Worm (Caenorhabditis elegans) whole organism, dauer: ENCODE results near the gene fbxa-54.

Source experiments
- unc-62 ChIP-seq: sonication (generic microtip); optimal IDR thresholded peaks from 2 replicates; lab custom pipeline; 2017; ENCODE audit warnings: missing biosample characterization, missing genetic modification reagents, missing genetic modification characterization

Gene fbxa-54

DNA sequence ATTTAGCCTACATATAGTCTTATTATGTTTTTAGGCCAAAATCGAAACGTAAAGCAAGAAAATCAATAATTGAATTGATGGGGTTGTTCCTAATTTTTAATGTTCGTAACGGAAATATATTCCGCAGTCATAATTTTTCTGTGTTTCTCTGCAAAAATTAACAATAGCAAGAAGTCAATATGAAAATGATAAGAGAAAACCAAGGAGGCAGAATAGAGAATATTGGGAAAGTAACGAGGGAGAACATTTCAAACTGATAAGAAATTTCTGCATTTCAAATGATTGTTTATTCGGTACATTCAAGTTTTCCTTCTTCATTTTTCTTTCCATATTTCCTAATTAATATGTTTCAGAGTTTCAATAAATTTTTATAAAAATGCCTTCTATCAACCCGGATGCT is at the start of gene fbxa-54:
Gene fbxa-54, plus strand, starts transcription at position 354 of the 400 bp plus-strand sequence.
- TF ChIP-seq unc-62 = no peak

DNA sequence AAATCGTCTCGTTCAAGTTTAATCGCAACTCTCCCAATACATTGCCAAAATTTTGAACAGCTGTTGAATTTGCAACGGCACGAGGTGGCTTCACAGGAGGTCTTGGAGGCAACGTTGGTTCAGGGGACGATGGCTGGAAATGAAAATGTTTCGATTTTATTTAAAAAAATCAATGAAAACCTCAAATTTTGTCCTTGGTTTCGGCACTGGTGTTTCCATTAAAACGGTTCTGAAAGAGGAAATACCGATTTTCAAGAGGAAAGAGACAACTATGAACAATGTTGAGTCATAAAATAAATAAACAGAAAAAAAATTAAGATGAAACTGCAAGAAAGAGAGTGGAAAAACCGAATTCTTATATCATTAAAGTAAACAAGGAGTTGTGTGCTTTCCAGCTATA is 48.8 kb upstream of the fbxa-54 start, which contains the start of gene F23H11.4:
Gene F23H11.4, minus strand, starts transcription at position 229 of the 400 bp plus-strand sequence.
- no peak for TF ChIP-seq unc-62

DNA sequence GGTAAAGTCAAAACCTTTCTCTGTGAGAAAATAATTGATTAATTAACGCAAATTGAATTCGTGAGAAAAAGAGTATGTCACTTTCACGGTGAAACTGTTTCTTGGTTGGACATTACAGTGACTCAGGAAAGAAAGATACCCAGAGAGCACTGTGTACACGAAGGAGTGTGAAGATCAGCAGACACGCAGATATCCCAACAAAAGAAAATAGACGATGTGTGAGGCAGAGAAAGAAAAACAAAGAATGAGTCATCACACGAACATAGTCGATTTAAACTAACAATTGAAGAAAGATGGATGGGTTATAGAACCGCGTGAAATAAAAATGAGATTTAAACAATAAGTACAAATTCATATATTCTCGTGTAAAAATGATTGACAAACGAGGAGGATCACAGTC is 48.1 kb upstream of the fbxa-54 start:
- no peak for TF ChIP-seq unc-62

DNA sequence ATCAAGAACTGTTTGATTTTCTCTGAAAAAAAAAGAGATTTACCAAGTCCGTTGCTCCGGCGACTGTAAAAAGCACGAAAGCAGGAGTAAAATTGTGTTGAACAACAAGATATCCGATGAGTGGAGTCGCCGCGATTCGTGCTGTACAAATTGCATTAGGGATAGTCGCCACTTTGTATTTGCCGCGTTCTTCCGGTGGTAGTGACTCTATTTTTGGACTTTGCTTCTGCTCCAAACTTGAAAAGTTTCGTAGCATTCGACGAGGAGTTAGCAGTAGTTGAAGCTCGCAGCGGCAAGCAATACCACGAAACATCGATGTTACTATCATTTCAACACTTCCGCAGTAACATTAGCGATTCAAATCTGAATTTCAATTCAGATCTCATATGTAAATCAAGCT is 46.6 kb upstream of the fbxa-54 start, which contains the start of gene crls-1:
Gene crls-1, minus strand, starts transcription at position 363 of the 400 bp plus-strand sequence.
- no peak for TF ChIP-seq unc-62

DNA sequence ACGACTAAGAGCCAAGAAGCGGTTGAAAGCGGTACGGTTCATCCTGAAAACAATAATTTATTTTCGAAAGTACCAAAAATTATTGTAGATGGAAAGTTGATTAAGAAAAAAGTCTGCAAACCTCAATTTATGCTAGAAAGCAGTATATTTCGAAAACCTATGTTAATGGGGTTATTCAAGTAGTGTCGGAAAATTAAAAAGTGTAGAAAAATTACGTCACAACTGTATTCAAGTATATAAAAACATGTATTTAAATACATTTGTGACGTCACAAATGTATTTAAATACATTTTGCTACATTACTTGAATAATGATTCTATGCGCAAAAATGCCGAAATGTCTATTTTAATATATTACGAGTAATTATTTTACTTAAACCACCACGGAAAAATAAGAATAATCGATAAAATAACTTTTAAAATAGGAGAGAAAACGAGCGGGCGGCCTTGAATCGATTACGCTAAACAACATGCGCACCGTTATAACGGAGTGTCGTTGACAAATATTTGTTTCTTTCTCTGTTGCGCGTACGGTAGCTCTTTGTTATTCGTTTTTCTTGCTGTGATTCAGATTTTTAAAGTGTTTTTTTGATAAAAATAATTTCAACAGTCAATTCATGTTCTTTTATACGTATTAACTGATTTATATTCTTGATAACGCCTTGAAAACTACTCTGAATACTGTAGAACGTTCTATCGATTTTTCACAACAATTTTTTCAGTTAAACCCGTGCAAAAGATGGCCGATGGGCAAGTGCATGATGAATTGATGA is 45.4 kb upstream of the fbxa-54 start, which contains the start of the genes F23H11.5 and bra-2:
Gene F23H11.5, minus strand, starts transcription at position 51 of the 772 bp plus-strand sequence.
Gene bra-2, plus strand, starts transcription at position 722 of the 772 bp plus-strand sequence.
- TF ChIP-seq unc-62 = no peak

DNA sequence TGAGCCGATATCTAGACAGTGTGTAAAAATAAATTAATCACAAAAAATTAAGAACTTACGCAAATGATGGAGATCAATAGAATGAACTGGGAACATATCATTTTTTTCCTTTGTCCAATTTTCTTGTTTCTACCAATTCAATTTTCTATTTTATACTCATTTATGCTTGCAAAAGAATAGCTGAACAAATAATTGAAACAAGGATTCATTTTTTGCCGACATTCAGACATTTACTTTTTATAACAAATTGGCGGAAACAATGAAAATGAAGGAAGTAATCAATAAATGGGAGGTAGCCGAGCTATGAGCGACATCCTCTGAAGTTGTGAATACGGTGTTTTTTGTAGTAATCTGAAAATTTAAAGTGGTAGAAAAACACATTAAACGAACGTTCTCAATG is 39.2 kb upstream of the fbxa-54 start, which contains the start of gene idpp-13:
Gene idpp-13, minus strand, starts transcription at position 101 of the 400 bp plus-strand sequence.
- TF ChIP-seq unc-62 = no peak

DNA sequence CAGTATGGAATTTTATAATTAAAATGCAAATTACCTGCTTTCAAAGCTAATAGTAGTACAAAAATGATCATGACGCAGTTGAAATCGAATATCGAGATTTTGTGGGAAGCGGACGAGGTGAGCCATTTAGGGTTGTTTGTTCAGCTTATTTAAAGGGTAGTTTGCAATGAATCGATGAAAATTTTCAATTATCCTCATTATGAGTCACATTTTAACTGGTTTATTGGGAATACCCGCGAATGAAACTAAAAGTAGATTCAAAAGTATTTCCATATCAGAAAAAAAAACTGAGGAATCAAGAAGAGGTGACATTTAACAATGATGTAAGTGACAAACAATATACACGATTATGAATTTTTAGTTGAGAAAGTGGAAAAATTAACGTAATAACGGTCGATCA is 36.8 kb upstream of the fbxa-54 start, which contains the start of gene F23H11.7:
Gene F23H11.7, minus strand, starts transcription at position 101 of the 400 bp plus-strand sequence.
- TF ChIP-seq unc-62 = no peak

DNA sequence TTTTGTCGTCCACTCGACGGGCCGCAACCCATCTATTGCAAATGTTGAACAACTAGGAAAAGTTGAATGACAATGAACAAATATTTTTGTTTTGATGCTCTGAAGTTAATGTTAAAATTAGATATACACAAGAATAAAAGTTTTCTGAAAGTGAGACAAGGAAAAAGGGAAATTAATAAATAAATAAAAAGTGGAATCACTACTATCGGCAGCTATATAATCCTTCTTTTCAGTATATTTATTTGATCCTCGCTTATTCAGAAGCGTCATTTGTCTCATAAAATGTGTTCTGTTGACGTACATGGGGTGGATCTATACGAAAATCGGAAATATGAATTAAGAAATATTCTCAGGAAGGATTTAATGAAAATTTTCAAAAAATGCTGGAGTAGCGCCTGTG is 29.9 kb upstream of the fbxa-54 start, which contains the start of gene pef-1:
Gene pef-1, minus strand, starts transcription at position 101 of the 400 bp plus-strand sequence.
- TF ChIP-seq unc-62 = no peak

DNA sequence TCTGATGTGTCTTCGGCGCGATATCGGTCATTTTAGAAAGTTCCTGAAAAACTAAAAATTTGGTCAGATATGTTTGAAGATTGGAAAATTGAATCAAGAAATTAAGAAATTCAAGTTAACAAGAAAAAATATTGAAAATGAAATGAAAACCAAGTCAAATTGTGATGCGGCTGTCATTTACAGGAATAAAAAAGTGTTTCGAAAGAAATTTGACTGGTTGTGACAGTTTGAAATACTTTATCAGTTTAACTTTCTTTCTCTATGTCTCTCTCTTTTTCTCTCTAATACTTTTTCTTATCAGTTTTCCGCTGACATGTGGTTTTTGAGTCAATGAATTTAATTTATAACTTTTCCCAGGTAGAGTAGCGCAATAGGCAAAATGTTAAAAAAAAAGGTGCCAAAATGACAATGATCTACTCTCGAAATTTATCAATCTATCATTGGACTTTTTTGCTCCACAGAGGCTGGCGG is 20.1 kb upstream of the fbxa-54 start, which contains the start of gene fbxa-55:
Gene fbxa-55, minus strand, starts transcription at position 51 of the 471 bp plus-strand sequence.
- TF ChIP-seq unc-62 = no peak

DNA sequence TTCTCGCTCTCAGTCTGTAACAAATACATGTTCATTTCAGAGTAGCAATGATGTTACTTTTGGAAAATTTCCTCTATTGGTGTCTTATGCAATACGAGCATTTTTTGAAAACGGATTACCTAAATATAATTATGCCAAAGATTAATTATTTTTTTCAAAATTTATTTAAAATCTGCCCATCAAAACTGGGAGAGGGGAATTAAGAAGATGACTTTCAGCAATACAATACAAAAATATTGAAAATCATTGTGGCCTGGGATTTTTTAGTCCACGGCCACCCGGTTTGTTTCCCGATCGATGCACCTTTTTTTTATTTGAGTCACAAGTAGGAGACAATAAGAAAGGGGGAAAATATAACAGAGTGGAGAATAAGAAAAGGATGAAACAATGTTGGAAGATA is 18.2 kb upstream of the fbxa-54 start, which contains the start of gene fbxa-56:
Gene fbxa-56, minus strand, starts transcription at position 101 of the 400 bp plus-strand sequence.
- TF ChIP-seq unc-62 = no peak

DNA sequence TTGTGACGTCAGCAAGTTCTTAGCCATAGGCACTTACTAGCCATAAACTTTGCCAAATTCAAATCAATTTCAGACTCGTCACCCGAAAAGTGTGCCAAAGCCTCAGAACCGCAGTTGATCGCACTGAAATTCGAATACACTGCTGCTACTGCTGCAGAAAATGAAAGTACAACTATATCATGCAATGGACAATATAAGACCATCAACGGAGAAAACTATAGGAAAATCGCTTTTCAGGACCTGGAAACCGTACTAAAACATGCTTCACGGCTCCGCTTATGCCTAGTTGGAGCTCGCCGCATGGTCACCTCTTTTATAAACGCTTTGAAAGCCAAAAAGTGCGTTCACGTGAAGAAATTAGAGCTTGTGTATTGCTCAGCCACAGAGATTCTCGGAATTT is 17.6 kb upstream of the fbxa-54 start, which contains the start of gene fbxa-22:
Gene fbxa-22, plus strand, starts transcription at position 301 of the 400 bp plus-strand sequence.
- TF ChIP-seq unc-62 = no peak

DNA sequence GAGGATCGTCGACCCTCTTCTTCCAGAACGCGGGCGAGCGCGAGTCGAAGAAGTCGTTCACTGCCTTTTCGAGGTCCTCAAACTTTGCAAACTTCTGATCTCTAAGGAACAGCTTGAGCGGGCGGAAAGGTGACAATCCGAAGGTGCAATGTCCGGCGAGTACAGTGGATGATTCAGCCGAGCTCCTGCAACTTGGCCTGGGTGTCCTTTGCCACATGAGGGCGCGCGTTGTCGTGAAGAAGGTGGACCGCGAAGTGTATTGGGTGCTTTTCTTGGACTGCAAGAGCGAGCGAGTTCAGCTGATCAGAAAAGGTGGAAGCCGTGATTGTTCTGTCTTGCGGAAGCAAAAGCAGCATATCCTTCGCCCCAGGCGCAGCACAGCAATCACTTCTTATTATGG is 14.2 kb upstream of the fbxa-54 start:
- no peak for TF ChIP-seq unc-62

DNA sequence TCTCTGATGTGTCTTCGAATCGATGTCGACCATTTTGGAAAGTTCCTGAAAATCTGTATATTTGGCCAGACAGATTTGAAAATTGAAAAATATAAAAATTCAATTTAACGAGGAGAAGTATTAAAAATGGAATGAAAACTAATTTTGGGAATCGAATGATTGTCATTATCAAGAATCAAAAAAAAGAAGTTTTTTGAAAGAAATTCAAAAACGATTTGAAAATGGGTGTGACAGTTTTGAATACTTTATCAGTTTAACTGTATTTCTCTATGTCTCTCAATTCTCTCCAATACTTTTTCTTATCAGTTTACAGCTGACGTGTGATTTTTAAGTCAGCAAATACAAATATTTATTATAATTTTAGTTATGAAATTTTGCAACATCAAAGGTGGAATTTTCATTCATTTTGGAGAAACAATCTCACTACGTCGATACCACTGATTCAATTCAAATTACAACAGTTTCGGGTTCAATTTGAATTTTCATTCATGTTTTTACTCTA is 12.7 kb upstream of the fbxa-54 start, which contains the start of gene fbxa-59:
Gene fbxa-59, minus strand, starts transcription at position 51 of the 502 bp plus-strand sequence.
- no peak for TF ChIP-seq unc-62

DNA sequence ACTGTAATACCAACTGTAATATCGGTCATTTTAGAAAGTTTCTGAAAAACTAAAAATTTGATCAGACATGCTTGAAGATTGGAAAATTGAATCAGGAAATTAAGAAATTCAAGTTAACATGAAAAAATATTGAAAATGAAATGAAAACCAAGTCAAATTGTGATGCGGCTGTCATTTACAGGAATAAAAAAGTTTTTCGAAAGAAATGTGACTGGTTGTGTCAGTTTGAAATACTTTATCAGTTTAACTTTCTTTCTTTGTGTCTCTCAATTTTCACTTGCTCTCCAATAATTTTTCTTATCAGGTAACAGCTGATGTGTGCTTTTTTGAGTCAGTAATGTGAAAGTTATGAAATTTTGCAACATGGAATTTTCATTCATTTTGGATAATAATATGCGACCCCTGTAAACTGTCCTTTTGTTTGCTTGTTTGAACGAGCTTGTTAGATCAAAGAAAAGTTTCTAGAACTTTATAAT is 9.8 kb upstream of the fbxa-54 start, which contains the start of gene fbxa-60:
Gene fbxa-60, minus strand, starts transcription at position 51 of the 476 bp plus-strand sequence.
- no peak for TF ChIP-seq unc-62

DNA sequence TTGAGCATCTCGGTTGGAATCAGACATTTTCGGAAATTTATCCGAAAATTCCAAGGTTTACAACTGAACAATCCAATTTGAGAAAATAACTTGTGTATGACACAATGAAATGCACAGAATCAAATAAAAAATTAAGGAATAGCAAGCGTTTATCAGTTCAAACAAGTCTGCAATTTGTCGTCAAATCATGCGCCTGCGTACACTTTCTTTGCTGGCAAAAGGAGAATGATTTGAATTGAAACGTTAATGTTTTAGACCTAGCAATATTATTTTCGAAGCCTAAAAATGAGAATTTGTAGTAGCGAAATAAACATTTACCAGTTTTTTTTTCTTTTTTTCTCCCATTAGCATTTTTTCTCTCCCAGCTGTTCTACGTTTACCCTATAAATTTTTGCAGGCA is 5.7 kb upstream of the fbxa-54 start, which contains the start of the genes fbxa-67 and fbxa-11:
Gene fbxa-67, minus strand, starts transcription at position 199 of the 400 bp plus-strand sequence.
Gene fbxa-11, plus strand, starts transcription at position 398 of the 400 bp plus-strand sequence.
- TF ChIP-seq unc-62 = no peak

DNA sequence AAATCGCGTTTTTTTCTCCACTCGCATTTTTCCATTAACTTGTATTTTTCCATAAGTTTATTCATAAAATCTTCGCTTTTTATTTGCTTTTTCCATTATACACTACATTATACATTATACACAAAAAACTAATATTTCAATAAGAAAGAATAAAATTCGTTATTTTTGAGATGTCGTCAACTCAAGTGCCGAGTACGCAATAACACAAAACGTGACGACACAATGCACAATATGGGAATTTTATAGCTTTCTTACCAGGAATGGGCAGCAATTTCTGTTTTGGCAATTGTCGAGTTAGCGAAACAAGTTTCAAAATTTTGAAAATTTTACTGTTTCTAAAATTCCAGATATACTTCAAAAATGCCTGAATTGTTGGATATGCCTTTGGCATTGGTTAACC is 4.0 kb upstream of the fbxa-54 start, which contains the start of gene fbxa-10:
Gene fbxa-10, plus strand, starts transcription at position 207 of the 400 bp plus-strand sequence.
- no peak for TF ChIP-seq unc-62
